Fruit fly (Drosophila melanogaster): ENCODE measurements around the gene CG13895.

DNA sequence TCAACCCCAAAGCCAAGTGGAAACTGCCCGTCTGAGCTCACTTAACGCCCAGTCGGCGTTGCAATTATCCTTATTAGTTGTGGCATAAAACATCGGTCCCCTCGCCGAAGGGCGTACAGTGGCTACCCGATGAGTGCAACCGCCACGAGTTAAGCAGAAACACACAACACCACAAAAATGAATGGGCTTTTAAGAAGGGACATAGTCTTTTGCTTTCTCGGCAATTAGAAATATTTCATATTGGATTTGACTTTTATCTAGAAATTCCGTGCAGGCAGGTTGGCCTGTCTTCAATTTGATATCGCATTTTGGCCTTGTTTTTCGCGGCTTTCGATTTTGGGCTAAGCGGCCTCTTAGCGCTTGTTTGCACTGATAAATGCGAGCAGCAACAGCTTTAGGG lies 44.1 kb downstream of the CG13895 start:
- TF ChIP-seq CG14711 (tag; optimal IDR thresholded peaks at IDR 0.05) (no peak), ovo (GFP tag; optimal IDR thresholded peaks at IDR 0.05) (no peak), cnc (optimal IDR thresholded peaks at IDR 0.05) (no peak), CG33017 (tag; optimal IDR thresholded peaks at IDR 0.05) (no peak), CG11617 (GFP tag; optimal IDR thresholded peaks at IDR 0.05) (no peak), kay (GFP tag; ENCODE audit: borderline replicate concordance) (no peak), CG1620 (GFP tag; optimal IDR thresholded peaks at IDR 0.05) (no peak), CG12768 (GFP tag; optimal IDR thresholded peaks at IDR 0.05) (no peak), Mnt (GFP tag; optimal IDR thresholded peaks at IDR 0.05) (no peak), pad (GFP tag; optimal IDR thresholded peaks at IDR 0.05) (no peak), bab1 (GFP tag; optimal IDR thresholded peaks at IDR 0.05) (no peak)
